Worm (Caenorhabditis elegans): ENCODE results near the gene F22F7.7.

DNA sequence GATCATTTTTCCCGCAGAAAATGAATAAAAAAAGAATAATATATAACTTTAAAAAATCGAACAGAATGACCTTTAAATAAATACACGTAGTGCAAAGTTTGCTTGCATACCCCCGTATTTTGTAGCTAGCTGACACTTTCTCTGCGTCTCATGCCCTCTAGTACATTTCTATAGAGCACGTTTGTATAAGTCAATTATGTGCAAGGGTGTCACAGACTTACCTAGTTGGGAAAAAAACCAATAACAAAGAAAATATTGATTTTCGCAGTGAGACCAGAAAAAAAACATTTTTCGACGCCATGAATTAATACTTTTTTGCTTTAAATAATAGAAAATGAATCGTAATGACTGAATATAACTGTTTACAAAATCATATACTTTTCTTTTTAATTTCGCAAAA, 30.5 kb downstream of the F22F7.7 start, which contains the start of gene ckb-4:
- TF ChIP-seq ets-7 (tag; optimal IDR thresholded peaks at IDR 0.05) = no peak
- TF ChIP-seq tbx-11 (GFP tag; IDR thresholded peaks at IDR 0.05) = no peak
- no peak for TF ChIP-seq B0310.2 (tag; optimal IDR thresholded peaks at IDR 0.05)
- TF ChIP-seq ama-1 (optimal IDR thresholded peaks at IDR 0.05) = no peak
- no peak for TF ChIP-seq sea-1 (GFP tag; conservative IDR thresholded peaks at IDR 0.05)
- no peak for TF ChIP-seq flt-1 (GFP tag; IDR thresholded peaks at IDR 0.05)
- TF ChIP-seq tbx-37 (GFP tag; conservative IDR thresholded peaks at IDR 0.05) = no peak
- no peak for TF ChIP-seq hmg-4 (GFP tag; optimal IDR thresholded peaks at IDR 0.05)

All from whole organism, early embryonic.